Worm (Caenorhabditis elegans): ENCODE results near the gene cnx-1.

cnx-1 gene

DNA sequence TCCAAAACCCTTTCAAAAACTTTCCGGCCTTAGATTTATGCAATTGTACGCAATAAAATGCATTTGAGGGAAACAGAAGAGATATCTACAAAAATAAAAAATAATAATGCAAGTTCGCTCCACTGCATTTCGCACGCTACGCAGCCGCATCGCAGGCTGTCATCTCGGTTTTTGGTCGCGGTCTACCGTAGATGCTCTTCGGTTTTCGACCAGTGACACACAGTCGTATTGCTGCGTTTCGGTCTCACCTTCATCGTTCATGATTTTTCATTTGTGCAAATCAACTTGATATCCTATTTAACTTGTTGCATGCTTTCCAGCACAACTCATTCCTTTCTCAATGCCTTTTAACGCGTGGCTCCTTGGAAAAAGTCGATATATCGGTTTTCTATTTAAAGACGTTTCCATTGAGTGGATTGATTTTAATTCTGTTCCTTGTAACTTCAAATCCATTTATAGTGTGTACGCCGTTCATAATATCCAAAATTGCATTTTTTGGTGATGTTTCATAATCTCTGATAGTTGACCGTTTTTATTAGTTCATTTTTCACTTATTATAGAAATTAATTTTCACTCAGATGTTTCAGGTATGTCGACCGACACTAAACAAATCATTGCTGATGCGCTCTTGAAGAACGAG, 36.2 kb downstream of the cnx-1 start, which contains the start of gene vha-1 (continued):
- TF ChIP-seq aly-2 (tag; optimal IDR thresholded peaks at IDR 0.05) (peak; percentile 25), jun-1 (tag; optimal IDR thresholded peaks at IDR 0.05) (peak; percentile 66), ztf-4 (tag; optimal IDR thresholded peaks at IDR 0.05) (no peak), fos-1 (tag; optimal IDR thresholded peaks at IDR 0.05) (peak; percentile 61), nhr-77 (tag; optimal IDR thresholded peaks at IDR 0.05) (peak; percentile 90), mab-9 (GFP tag; IDR thresholded peaks at IDR 0.05) (no peak), C16A3.4 (tag; optimal IDR thresholded peaks at IDR 0.05) (peak; percentile 91), egl-13 (tag; optimal IDR thresholded peaks at IDR 0.05) (peak; percentile 48), hlh-4 (tag; optimal IDR thresholded peaks at IDR 0.05) (no peak), F16B12.6 (tag; optimal IDR thresholded peaks at IDR 0.05) (peak; percentile 64), irx-1 (tag; optimal IDR thresholded peaks at IDR 0.05) (no peak), nhr-20 (tag; optimal IDR thresholded peaks at IDR 0.05) (peak; percentile 88), nhr-85 (tag) (peak; percentile 85), zip-4 (GFP tag; optimal IDR thresholded peaks at IDR 0.05) (no peak), xbp-1 (tag; optimal IDR thresholded peaks at IDR 0.05) (peak; percentile 67), pqm-1 (tag; optimal IDR thresholded peaks at IDR 0.05) (no peak), isw-1 (GFP tag; IDR thresholded peaks at IDR 0.05) (peak; percentile 73), egl-27 (tag; optimal IDR thresholded peaks at IDR 0.05) (no peak), dpl-1 (GFP tag; optimal IDR thresholded peaks at IDR 0.05) (peak; percentile 76 to 82 (median 80)), ama-1 (optimal IDR thresholded peaks at IDR 0.05) (peak; percentile 56), hpl-2 (GFP tag; optimal IDR thresholded peaks at IDR 0.05) (peak; percentile 41), mep-1 (tag; optimal IDR thresholded peaks at IDR 0.05) (peak; percentile 87), efl-1 (optimal IDR thresholded peaks at IDR 0.05) (peak; percentile 79 to 89), efl-1 (GFP tag; optimal IDR thresholded peaks at IDR 0.05 in 1 of 2) (peak; percentile 79 to 94), nhr-47 (tag; optimal IDR thresholded peaks at IDR 0.05) (peak; percentile 78), snpc-4 (tag; optimal IDR thresholded peaks at IDR 0.05) (peak; percentile 43), mef-2 (tag; optimal IDR thresholded peaks at IDR 0.05) (no peak), pag-3 (tag; optimal IDR thresholded peaks at IDR 0.05; ENCODE audit: borderline replicate concordance, insufficient read depth) (no peak), ceh-8 (GFP tag; optimal IDR thresholded peaks at IDR 0.05) (no peak), lin-35 (GFP tag; optimal IDR thresholded peaks at IDR 0.05) (peak; percentile 88 to 91), ceh-63 (GFP tag; optimal IDR thresholded peaks at IDR 0.05) (no peak), mdl-1 (tag; optimal IDR thresholded peaks at IDR 0.05) (peak in 1 of 2 experiments; percentile 81), lin-15B (tag; optimal IDR thresholded peaks at IDR 0.05) (peak; percentile 95), nhr-28 (tag; optimal IDR thresholded peaks at IDR 0.05) (no peak), rnt-1 (tag; optimal IDR thresholded peaks at IDR 0.05) (peak; percentile 73), nhr-84 (tag; optimal IDR thresholded peaks at IDR 0.05) (no peak), lin-14 (GFP tag; optimal IDR thresholded peaks at IDR 0.05) (peak; percentile 93), grh-1 (GFP tag; IDR thresholded peaks at IDR 0.05) (peak; percentile 52), nhr-237 (tag; optimal IDR thresholded peaks at IDR 0.05) (peak; percentile 84), nhr-12 (tag; optimal IDR thresholded peaks at IDR 0.05) (no peak), swsn-7 (tag; optimal IDR thresholded peaks at IDR 0.05) (peak; percentile 73), elt-3 (tag; optimal IDR thresholded peaks at IDR 0.05) (peak in 4 of 6 experiments; percentile 11 to 92 (median 79)), lir-3 (tag; optimal IDR thresholded peaks at IDR 0.05; ENCODE audit: poor library complexity) (peak; percentile 34), Y116A8C.19 (tag; optimal IDR thresholded peaks at IDR 0.05; ENCODE audit: borderline replicate concordance) (no peak), tbx-2 (tag; optimal IDR thresholded peaks at IDR 0.05) (peak; percentile 81), unc-98 (GFP tag; IDR thresholded peaks at IDR 0.05) (no peak)

Measured in whole organism, L1 larva.